Worm (Caenorhabditis elegans) whole organism, early embryonic: ENCODE measurements around the gene sor-1.

Experiments
- B0310.2 ChIP-seq: sonication (generic microtip); optimal IDR thresholded peaks from 2 replicates; lab custom pipeline; 2016; ENCODE audit warnings: mild to moderate bottlenecking, missing genetic modification characterization, missing compliant biosample characterization
- F13C5.2 ChIP-seq: sonication (generic microtip); optimal IDR thresholded peaks from 2 replicates; lab custom pipeline; 2017; ENCODE audit warnings: mild to moderate bottlenecking, missing genetic modification characterization, inconsistent platforms, missing compliant biosample characterization
- aly-1 ChIP-seq: sonication (generic microtip); optimal IDR thresholded peaks from 2 replicates; lab custom pipeline; 2016; ENCODE audit warnings: missing genetic modification characterization, missing compliant biosample characterization
- ama-1 ChIP-seq: fragments of 150-350 bp; optimal IDR thresholded peaks from 2 replicates; lab custom pipeline; 2014
- ceh-13 ChIP-seq: fragments of 200-800 bp; sonication (Bioruptor generic); optimal IDR thresholded peaks from 2 replicates; lab custom pipeline; 2018; ENCODE audit warnings: mild to moderate bottlenecking, missing genetic modification characterization, missing compliant biosample characterization
- ceh-36 ChIP-seq: sonication (generic microtip); optimal IDR thresholded peaks from 2 replicates; lab custom pipeline; 2016; ENCODE audit warnings: missing genetic modification characterization, inconsistent platforms, missing compliant biosample characterization
- ets-7 ChIP-seq: sonication (generic microtip); optimal IDR thresholded peaks from 2 replicates; lab custom pipeline; 2016; ENCODE audit warnings: missing genotype, missing genetic modification characterization, missing compliant biosample characterization
- flt-1 ChIP-seq: fragments of 200-800 bp; sonication (Bioruptor generic); IDR thresholded peaks from 2 replicates; pipeline ENCODE4 v1.3.6; 2022; ENCODE audit warnings: missing genetic modification characterization, missing compliant biosample characterization
- hmbx-1 ChIP-seq: sonication (generic microtip); optimal IDR thresholded peaks from 2 replicates; lab custom pipeline; 2016; ENCODE audit warnings: mild to moderate bottlenecking, missing genetic modification characterization, missing compliant biosample characterization
- hmg-4 ChIP-seq: fragments of 200-800 bp; sonication (Bioruptor generic); optimal IDR thresholded peaks from 2 replicates; lab custom pipeline; 2018; ENCODE audit warnings: mild to moderate bottlenecking, missing genetic modification characterization, missing compliant biosample characterization
- hnd-1 ChIP-seq: sonication (generic microtip); optimal IDR thresholded peaks from 2 replicates; lab custom pipeline; 2016; ENCODE audit warnings: missing genetic modification characterization, missing compliant biosample characterization
- pes-1 ChIP-seq: fragments of 200-800 bp; sonication (Bioruptor generic); IDR thresholded peaks from 2 replicates; pipeline ENCODE4 v1.3.6; 2022; ENCODE audit warnings: missing genetic modification reagents, missing genetic modification characterization, missing compliant biosample characterization
- scrt-1 ChIP-seq: fragments of 200-800 bp; sonication (Bioruptor generic); IDR thresholded peaks from 2 replicates; pipeline ENCODE4 v1.3.6; 2022; ENCODE audit warnings: missing genetic modification characterization, missing compliant biosample characterization
- sea-1 ChIP-seq: fragments of 200-800 bp; sonication (Bioruptor generic); conservative IDR thresholded peaks from 2 replicates; pipeline ENCODE4 v1.3.6; 2022; ENCODE audit warnings: missing genetic modification characterization, missing compliant biosample characterization
- tbx-11 ChIP-seq: fragments of 200-800 bp; sonication (Bioruptor generic); IDR thresholded peaks from 2 replicates; pipeline ENCODE4 v1.3.6; 2022; ENCODE audit warnings: missing genetic modification characterization, missing compliant biosample characterization
- tbx-37 ChIP-seq: fragments of 200-800 bp; sonication (Bioruptor generic); conservative IDR thresholded peaks from 2 replicates; pipeline ENCODE4 v1.3.6; 2022; ENCODE audit warnings: missing genetic modification reagents, missing genetic modification characterization, missing compliant biosample characterization
- tra-4 ChIP-seq: sonication (generic microtip); optimal IDR thresholded peaks from 2 replicates; lab custom pipeline; 2017; ENCODE audit warnings: missing genetic modification characterization, missing compliant biosample characterization

sor-1 gene

ce11 chrIII:8416871-8417191 lies 1.1 kb upstream of the sor-1 start:
- TF ChIP-seq ets-7 (tag; lab: Kevin White, UChicago) = no peak
- no peak for TF ChIP-seq tra-4 (tag; lab: Kevin White, UChicago)
- no peak for TF ChIP-seq B0310.2 (tag; lab: Kevin White, UChicago)
- TF ChIP-seq hnd-1 = no peak
- TF ChIP-seq hmbx-1 (tag; lab: Kevin White, UChicago) = no peak
- no peak for TF ChIP-seq scrt-1
- no peak for TF ChIP-seq aly-1 (tag; lab: Kevin White, UChicago)
- TF ChIP-seq F13C5.2 (tag; lab: Kevin White, UChicago) = no peak
- no peak for TF ChIP-seq tbx-37 (GFP tag; lab: Robert Waterston, UW)
- TF ChIP-seq pes-1 (GFP tag; lab: Robert Waterston, UW) = no peak
- no peak for TF ChIP-seq sea-1 (GFP tag; lab: Robert Waterston, UW)
- TF ChIP-seq ceh-13 (GFP tag; lab: Kevin White, UChicago) = no peak
- no peak for TF ChIP-seq hmg-4
- no peak for TF ChIP-seq tbx-11
- TF ChIP-seq flt-1 (GFP tag; lab: Robert Waterston, UW) = no peak
- no peak for TF ChIP-seq ceh-36
- no peak for TF ChIP-seq ama-1

- TF ChIP-seq B0310.2 (tag; lab: Kevin White, UChicago) (peak; percentile 26), F13C5.2 (tag; lab: Kevin White, UChicago) (peak; percentile 15), tra-4 (tag; lab: Kevin White, UChicago) (no peak), ceh-13 (GFP tag; lab: Kevin White, UChicago) (no peak), hmg-4 (peak; percentile 47), flt-1 (GFP tag; lab: Robert Waterston, UW) (0 out of 2 replicates have a peak, but pooled peaks have one; percentile 2), tbx-11 (no peak)
Measured at ce11 chrIII:8417192-8417967, 588 bp upstream of the sor-1 start.

DNA sequence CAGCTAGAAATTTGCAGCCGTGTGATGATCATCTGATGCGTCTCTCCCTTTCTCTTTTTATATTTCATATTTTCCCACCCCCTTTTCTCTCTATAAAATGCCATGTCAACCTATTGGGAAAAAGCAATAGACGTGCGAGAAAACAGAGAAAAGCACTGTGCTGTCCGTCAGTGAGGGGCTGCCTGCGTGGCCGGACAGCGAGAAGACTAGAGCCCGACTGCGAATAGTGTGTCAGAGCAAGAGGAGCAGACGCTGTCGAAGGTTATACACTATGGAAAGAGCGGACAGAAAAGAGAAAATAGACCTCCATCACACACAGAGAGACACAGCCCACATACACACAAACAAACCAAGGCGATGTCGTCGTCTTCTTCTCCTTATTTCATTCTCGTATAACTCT lies 7.1 kb downstream of the sor-1 start:
- TF ChIP-seq F13C5.2 (tag; lab: Kevin White, UChicago) (peak; percentile 58), hmg-4 (peak; percentile 83), ets-7 (tag; lab: Kevin White, UChicago) (no peak), B0310.2 (tag; lab: Kevin White, UChicago) (no peak), ceh-36 (no peak)

DNA sequence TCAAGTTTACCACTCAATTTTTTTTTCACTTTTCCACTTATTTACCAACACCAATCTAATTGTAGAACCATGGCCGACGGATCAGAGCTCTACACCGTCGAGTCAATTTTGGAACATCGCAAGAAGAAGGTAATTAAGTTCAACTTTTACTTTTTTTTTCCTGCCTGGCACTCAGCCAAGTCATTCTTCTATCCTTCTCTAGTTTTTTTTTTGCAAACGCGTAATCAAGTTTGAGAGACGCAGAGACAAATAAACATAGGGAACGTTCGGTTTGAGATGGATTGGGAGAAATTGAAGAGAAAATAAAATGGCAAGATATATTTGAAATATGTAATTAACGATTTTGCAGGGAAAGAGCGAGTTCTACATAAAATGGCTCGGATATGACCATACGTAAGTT lies 8.3 kb downstream of the sor-1 start, which contains the start of gene cec-1:
TSS of gene cec-1 (plus strand) at position 63 of the 400 bp plus-strand sequence.
- TF ChIP-seq hmbx-1 (tag; lab: Kevin White, UChicago) = no peak
- TF ChIP-seq tbx-11 = no peak
- no peak for TF ChIP-seq aly-1 (tag; lab: Kevin White, UChicago)
- TF ChIP-seq ets-7 (tag; lab: Kevin White, UChicago) = no peak
- TF ChIP-seq F13C5.2 (tag; lab: Kevin White, UChicago) = no peak
- TF ChIP-seq B0310.2 (tag; lab: Kevin White, UChicago) = no peak
- TF ChIP-seq ceh-36 = no peak
- TF ChIP-seq hmg-4 = no peak
- no peak for TF ChIP-seq tbx-37 (GFP tag; lab: Robert Waterston, UW)
- TF ChIP-seq pes-1 (GFP tag; lab: Robert Waterston, UW) = no peak
- no peak for TF ChIP-seq tra-4 (tag; lab: Kevin White, UChicago)
- TF ChIP-seq flt-1 (GFP tag; lab: Robert Waterston, UW) = no peak
- TF ChIP-seq hnd-1 = no peak
- TF ChIP-seq sea-1 (GFP tag; lab: Robert Waterston, UW) = no peak
- no peak for TF ChIP-seq ceh-13 (GFP tag; lab: Kevin White, UChicago)
- no peak for TF ChIP-seq ama-1
- TF ChIP-seq scrt-1 = no peak

- TF ChIP-seq tbx-11 = no peak
- TF ChIP-seq hmg-4 = no peak
- no peak for TF ChIP-seq ama-1
- no peak for TF ChIP-seq hnd-1
Measured at ce11 chrIII:8429035-8429434, 11.1 kb downstream of the sor-1 start, which contains the start of gene ZK1236.1. Gene ZK1236.1, plus strand, starts transcription at chrIII:8429297.

DNA sequence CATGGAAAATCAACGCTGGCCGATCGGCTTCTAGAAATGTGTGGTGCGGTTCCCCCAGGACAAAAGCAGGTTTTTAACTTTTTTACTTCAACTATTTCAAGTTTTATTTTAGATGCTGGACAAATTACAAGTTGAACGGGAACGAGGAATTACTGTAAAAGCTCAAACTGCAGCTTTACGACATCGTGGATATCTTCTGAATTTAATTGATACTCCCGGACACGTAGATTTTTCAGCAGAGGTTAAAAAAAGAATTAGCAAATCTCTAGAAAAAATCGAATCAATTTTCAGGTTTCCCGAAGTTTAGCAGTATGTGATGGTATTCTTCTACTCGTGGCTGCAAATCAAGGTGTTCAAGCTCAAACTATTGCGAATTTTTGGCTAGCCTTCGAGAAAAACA lies 11.5 kb downstream of the sor-1 start:
- TF ChIP-seq ceh-13 (GFP tag; lab: Kevin White, UChicago) = no peak
- no peak for TF ChIP-seq F13C5.2 (tag; lab: Kevin White, UChicago)

DNA sequence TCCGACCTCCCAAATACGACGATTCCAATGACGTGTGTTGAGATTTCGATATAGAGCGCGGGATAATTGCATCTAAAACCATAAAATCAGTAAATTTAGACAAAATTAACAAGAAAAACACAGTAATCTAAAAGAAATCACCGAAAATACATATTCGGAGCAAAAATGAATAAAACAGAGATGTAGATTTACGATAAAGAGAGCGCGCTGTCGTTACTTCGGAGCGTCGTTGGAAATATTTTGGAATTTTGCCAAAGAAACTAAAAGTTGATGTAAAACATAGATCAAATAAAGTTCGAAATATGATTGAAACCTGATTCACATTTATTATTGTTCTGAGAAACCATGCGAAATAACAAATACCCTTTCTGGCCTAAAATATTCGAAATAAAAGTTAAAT lies 14.2 kb downstream of the sor-1 start, which contains the start of gene ZK1236.5:
TSS of gene ZK1236.5 (minus strand) at position 72 of the 400 bp plus-strand sequence.
- TF ChIP-seq F13C5.2 (tag; lab: Kevin White, UChicago) (no peak), ceh-13 (GFP tag; lab: Kevin White, UChicago) (no peak), ceh-36 (no peak), tbx-11 (no peak), B0310.2 (tag; lab: Kevin White, UChicago) (no peak), hmg-4 (no peak), ets-7 (tag; lab: Kevin White, UChicago) (no peak), sea-1 (GFP tag; lab: Robert Waterston, UW) (no peak), tra-4 (tag; lab: Kevin White, UChicago) (no peak), ama-1 (no peak), scrt-1 (no peak), flt-1 (GFP tag; lab: Robert Waterston, UW) (no peak), aly-1 (tag; lab: Kevin White, UChicago) (no peak), pes-1 (GFP tag; lab: Robert Waterston, UW) (no peak), hmbx-1 (tag; lab: Kevin White, UChicago) (no peak), hnd-1 (no peak), tbx-37 (GFP tag; lab: Robert Waterston, UW) (no peak)

ce11 chrIII:8435074-8435473 lies 17.1 kb downstream of the sor-1 start, which contains the start of gene ZK1236.9:
Gene ZK1236.9, minus strand, starts transcription at chrIII:8435174.
- no peak for TF ChIP-seq hnd-1
- no peak for TF ChIP-seq tbx-37 (GFP tag; lab: Robert Waterston, UW)
- no peak for TF ChIP-seq aly-1 (tag; lab: Kevin White, UChicago)
- TF ChIP-seq tra-4 (tag; lab: Kevin White, UChicago) = no peak
- no peak for TF ChIP-seq F13C5.2 (tag; lab: Kevin White, UChicago)
- no peak for TF ChIP-seq sea-1 (GFP tag; lab: Robert Waterston, UW)
- no peak for TF ChIP-seq ceh-13 (GFP tag; lab: Kevin White, UChicago)
- TF ChIP-seq pes-1 (GFP tag; lab: Robert Waterston, UW) = no peak
- TF ChIP-seq ets-7 (tag; lab: Kevin White, UChicago) = no peak
- no peak for TF ChIP-seq ceh-36
- no peak for TF ChIP-seq B0310.2 (tag; lab: Kevin White, UChicago)
- TF ChIP-seq tbx-11 = no peak
- no peak for TF ChIP-seq ama-1
